Fruit fly (Drosophila melanogaster) whole organism, prepupa: ENCODE measurements around the gene Vps37B.
A peak's percentile ranks its signal among the peaks of the same experiment; 100 is the strongest.

ENCODE experiments used
- CG10631 ChIP-seq: fragments of 200-800 bp; sonication (Bioruptor generic); optimal IDR thresholded peaks from 2 replicates; lab custom pipeline; 2016; ENCODE audit warnings: missing biosample characterization, missing genetic modification characterization
- CG11762 ChIP-seq: fragments of 200-800 bp; sonication (Bioruptor generic); optimal IDR thresholded peaks from 3 replicates; lab custom pipeline; 2016; ENCODE audit warnings: missing biosample characterization, missing genetic modification characterization; ENCODE audit not compliant: insufficient read depth
- CG11902 ChIP-seq: fragments of 200-800 bp; sonication (Bioruptor generic); optimal IDR thresholded peaks from 3 replicates; lab custom pipeline; 2016; ENCODE audit warnings: missing biosample characterization, missing genetic modification characterization
- CG15336 ChIP-seq: fragments of 200-800 bp; sonication (Bioruptor generic); IDR thresholded peaks from 2 replicates; pipeline ENCODE4 v1.3.6; 2022; ENCODE audit warnings: missing biosample characterization, missing genetic modification characterization
- CG16779 ChIP-seq: fragments of 200-800 bp; sonication (Bioruptor generic); optimal IDR thresholded peaks from 3 replicates; lab custom pipeline; 2017; ENCODE audit warnings: missing biosample characterization, mild to moderate bottlenecking, missing genetic modification characterization
- CG3032 ChIP-seq: fragments of 200-800 bp; optimal IDR thresholded peaks from 2 replicates; lab custom pipeline; 2019; ENCODE audit warnings: missing biosample characterization, mild to moderate bottlenecking, missing genetic modification characterization, moderate library complexity
- CG31627 ChIP-seq: fragments of 200-800 bp; sonication (Bioruptor generic); optimal IDR thresholded peaks from 3 replicates; lab custom pipeline; 2016; ENCODE audit warnings: missing biosample characterization, missing genetic modification characterization
- CG32006 ChIP-seq: fragments of 200-800 bp; sonication (Bioruptor generic); optimal IDR thresholded peaks from 3 replicates; lab custom pipeline; 2017; ENCODE audit warnings: missing biosample characterization, mild to moderate bottlenecking, missing genetic modification characterization
- CG34406 ChIP-seq: fragments of 200-800 bp; sonication (Bioruptor generic); optimal IDR thresholded peaks from 3 replicates; lab custom pipeline; 2016; ENCODE audit warnings: missing biosample characterization, missing genetic modification characterization
- CG4318 ChIP-seq: fragments of 200-800 bp; sonication (Bioruptor generic); optimal IDR thresholded peaks from 3 replicates; lab custom pipeline; 2017; ENCODE audit warnings: missing biosample characterization, mild to moderate bottlenecking, missing genetic modification characterization
- CG6163 ChIP-seq: fragments of 200-800 bp; sonication (Bioruptor generic); IDR thresholded peaks from 3 replicates; pipeline ENCODE4 v1.3.6; 2022; ENCODE audit warnings: missing biosample characterization, missing genetic modification characterization
- CG6792 ChIP-seq: fragments of 200-800 bp; sonication (Bioruptor generic); optimal IDR thresholded peaks from 3 replicates; lab custom pipeline; 2016; ENCODE audit warnings: missing biosample characterization, missing genetic modification characterization
- CG6808 ChIP-seq: fragments of 200-800 bp; sonication (Bioruptor generic); optimal IDR thresholded peaks from 3 replicates; lab custom pipeline; 2017; ENCODE audit warnings: missing biosample characterization, missing genetic modification characterization, mild to moderate bottlenecking, moderate library complexity, missing genetic modification reagents
- CG6854 ChIP-seq: fragments of 200-800 bp; sonication (Bioruptor generic); optimal IDR thresholded peaks from 2 replicates; lab custom pipeline; 2017; ENCODE audit warnings: missing biosample characterization, mild to moderate bottlenecking, missing genetic modification characterization
- CG8319 ChIP-seq: fragments of 200-800 bp; sonication (Bioruptor generic); optimal IDR thresholded peaks from 3 replicates; lab custom pipeline; 2016; ENCODE audit warnings: missing biosample characterization, missing genetic modification characterization
- CG8632 ChIP-seq: fragments of 200-800 bp; sonication (Bioruptor generic); optimal IDR thresholded peaks from 3 replicates; lab custom pipeline; 2016; ENCODE audit warnings: missing biosample characterization, missing genetic modification characterization
- Eip75B ChIP-seq: fragments of 200-800 bp; sonication (Bioruptor generic); optimal IDR thresholded peaks from 3 replicates; lab custom pipeline; 2016; ENCODE audit warnings: missing biosample characterization, missing genetic modification characterization
- Eip78C ChIP-seq: fragments of 200-800 bp; sonication (Bioruptor generic); peaks from one replicate; lab custom pipeline; 2016; ENCODE audit warnings: missing biosample characterization, missing genetic modification characterization
- Eip93F ChIP-seq: fragments of 200-800 bp; sonication (Bioruptor generic); optimal IDR thresholded peaks from 2 replicates; lab custom pipeline; 2016; ENCODE audit warnings: missing biosample characterization, mild to moderate bottlenecking, missing genetic modification characterization
- Ets96B ChIP-seq: fragments of 200-800 bp; optimal IDR thresholded peaks from 2 replicates; lab custom pipeline; 2019; ENCODE audit warnings: missing biosample characterization, mild to moderate bottlenecking, missing genetic modification characterization, moderate library complexity
- Gug ChIP-seq: fragments of 200-800 bp; sonication (Bioruptor generic); IDR thresholded peaks from 2 replicates; pipeline ENCODE4 v1.3.6; 2022; ENCODE audit warnings: missing biosample characterization, missing genetic modification characterization
- Hr39 ChIP-seq: fragments of 200-800 bp; sonication (Bioruptor generic); optimal IDR thresholded peaks from 2 replicates; lab custom pipeline; 2016; ENCODE audit warnings: missing biosample characterization, missing genetic modification characterization
- Hr4 ChIP-seq: fragments of 200-800 bp; sonication (Bioruptor generic); optimal IDR thresholded peaks from 3 replicates; lab custom pipeline; 2016; ENCODE audit warnings: missing biosample characterization, missing genetic modification characterization
- Lpt ChIP-seq: fragments of 200-800 bp; sonication (Bioruptor generic); optimal IDR thresholded peaks from 3 replicates; lab custom pipeline; 2016; ENCODE audit warnings: missing biosample characterization, missing genetic modification characterization
- Met ChIP-seq: fragments of 200-800 bp; sonication (Bioruptor generic); optimal IDR thresholded peaks from 3 replicates; lab custom pipeline; 2016; ENCODE audit warnings: missing biosample characterization, missing genetic modification characterization
- Smox ChIP-seq: fragments of 200-800 bp; sonication (Bioruptor generic); optimal IDR thresholded peaks from 3 replicates; lab custom pipeline; 2016; ENCODE audit warnings: missing biosample characterization, missing genetic modification characterization
- Sox102F ChIP-seq: fragments of 200-800 bp; sonication (Bioruptor generic); optimal IDR thresholded peaks from 2 replicates; lab custom pipeline; 2016; ENCODE audit warnings: missing biosample characterization, mild to moderate bottlenecking, missing genetic modification characterization
- Sox14 ChIP-seq: fragments of 200-800 bp; sonication (Bioruptor generic); optimal IDR thresholded peaks from 3 replicates; lab custom pipeline; 2016; ENCODE audit warnings: missing biosample characterization, missing genetic modification characterization
- Sox15 ChIP-seq: fragments of 200-800 bp; sonication (Bioruptor generic); optimal IDR thresholded peaks from 3 replicates; lab custom pipeline; 2016; ENCODE audit warnings: missing biosample characterization, missing genetic modification characterization
- achi ChIP-seq: fragments of 200-800 bp; sonication (Bioruptor generic); optimal IDR thresholded peaks from 3 replicates; lab custom pipeline; 2016; ENCODE audit warnings: missing biosample characterization, missing genetic modification characterization
- acj6 ChIP-seq: fragments of 200-800 bp; sonication (Bioruptor generic); optimal IDR thresholded peaks from 3 replicates; lab custom pipeline; 2016; ENCODE audit warnings: missing biosample characterization, missing genetic modification characterization
- cyc ChIP-seq: fragments of 200-800 bp; sonication (Bioruptor generic); optimal IDR thresholded peaks from 3 replicates; lab custom pipeline; 2016; ENCODE audit warnings: missing biosample characterization, missing genetic modification characterization
- dsx ChIP-seq: fragments of 200-800 bp; optimal IDR thresholded peaks from 3 replicates; lab custom pipeline; 2019; ENCODE audit warnings: missing biosample characterization, mild to moderate bottlenecking, missing genetic modification characterization, moderate library complexity; ENCODE audit not compliant: poor library complexity, severe bottlenecking
- esn ChIP-seq: fragments of 200-800 bp; sonication (Bioruptor generic); optimal IDR thresholded peaks from 2 replicates; lab custom pipeline; 2016; ENCODE audit warnings: missing biosample characterization, mild to moderate bottlenecking, missing genetic modification characterization, moderate library complexity
- fd85E ChIP-seq: fragments of 200-800 bp; sonication (Bioruptor generic); optimal IDR thresholded peaks from 3 replicates; lab custom pipeline; 2016; ENCODE audit warnings: missing biosample characterization, missing genetic modification characterization
- lz ChIP-seq: fragments of 200-800 bp; sonication (Bioruptor generic); optimal IDR thresholded peaks from 3 replicates; lab custom pipeline; 2016; ENCODE audit warnings: missing biosample characterization, missing genetic modification characterization
- pdm3 ChIP-seq: fragments of 200-800 bp; sonication (Bioruptor generic); optimal IDR thresholded peaks from 3 replicates; lab custom pipeline; 2016; ENCODE audit warnings: missing biosample characterization, missing genetic modification characterization
- salr ChIP-seq, 2 experiments: fragments of 200-800 bp; sonication (Bioruptor generic); optimal IDR thresholded peaks; 3 replicates each; lab custom pipeline; 2016 to 2018; ENCODE audit warnings: missing biosample characterization in 2 of 2, missing genetic modification characterization in 2 of 2, mild to moderate bottlenecking in 1 of 2
- spab ChIP-seq: fragments of 200-800 bp; sonication (Bioruptor generic); optimal IDR thresholded peaks from 2 replicates; lab custom pipeline; 2017; ENCODE audit warnings: missing biosample characterization, mild to moderate bottlenecking, missing genetic modification characterization, missing genetic modification reagents
- ss ChIP-seq, 2 experiments: fragments of 200-800 bp; sonication (Bioruptor generic); optimal IDR thresholded peaks; 2 replicates in 1 of 2; 3 replicates in 1 of 2; lab custom pipeline; 2017 to 2018; ENCODE audit warnings: mild to moderate bottlenecking in 2 of 2, missing biosample characterization in 2 of 2, missing genetic modification characterization in 2 of 2, moderate library complexity in 1 of 2
- svp ChIP-seq: fragments of 200-800 bp; sonication (Bioruptor generic); peaks from one replicate; lab custom pipeline; 2016; ENCODE audit warnings: missing biosample characterization, missing genetic modification characterization
- vri ChIP-seq: fragments of 200-800 bp; sonication (Bioruptor generic); optimal IDR thresholded peaks from 3 replicates; lab custom pipeline; 2016; ENCODE audit warnings: missing biosample characterization, mild to moderate bottlenecking, missing genetic modification characterization

Gene Vps37B

dm6 chr3R:5264251-5265098 lies 38.5 kb downstream of the Vps37B start (continued):
- TF ChIP-seq CG15336 (no peak), CG4318 (peak; percentile 12), Eip75B (GFP tag; lab: Kevin White, UChicago) (peak; percentile 43), salr (GFP tag; optimal IDR thresholded peaks at IDR 0.05; lab: Kevin White, UChicago) (peak in 1 of 2 experiments; percentile 57), Lpt (GFP tag; lab: Kevin White, UChicago) (no peak), CG32006 (GFP tag; lab: Kevin White, UChicago) (peak; percentile 67), Hr39 (GFP tag; lab: Kevin White, UChicago) (peak; percentile 49), cyc (GFP tag; lab: Kevin White, UChicago) (peak; percentile 13), Met (GFP tag; lab: Kevin White, UChicago) (peak; percentile 55), Sox102F (GFP tag; lab: Kevin White, UChicago) (peak; percentile 55), esn (peak; percentile 69), Ets96B (tag; lab: Kevin White, UChicago) (peak; percentile 53), Eip78C (GFP tag; lab: Kevin White, UChicago) (peak; percentile 92), acj6 (peak; percentile 43), Gug (GFP tag; lab: Robert Waterston, UW) (no peak), achi (peak; percentile 44), Smox (GFP tag; lab: Kevin White, UChicago) (peak; percentile 44), CG11902 (GFP tag; lab: Kevin White, UChicago) (peak; percentile 7), spab (peak; percentile 43), Sox15 (GFP tag; lab: Kevin White, UChicago) (peak; percentile 4), CG8632 (GFP tag; lab: Kevin White, UChicago) (peak; percentile 1)

- TF ChIP-seq CG6163 (GFP tag; lab: Robert Waterston, UW) (no peak), CG34406 (GFP tag; lab: Kevin White, UChicago) (no peak), achi (no peak), CG16779 (no peak), fd85E (no peak), salr (GFP tag; optimal IDR thresholded peaks at IDR 0.05; lab: Kevin White, UChicago) (no peak), Hr4 (no peak), Sox15 (GFP tag; lab: Kevin White, UChicago) (no peak), Eip93F (GFP tag; lab: Kevin White, UChicago) (no peak), CG6854 (no peak)
Measured at dm6 chr3R:5266282-5266681, 40.3 kb downstream of the Vps37B start.

dm6 chr3R:5268495-5268894 lies 42.5 kb downstream of the Vps37B start:
- TF ChIP-seq Eip78C (GFP tag; lab: Kevin White, UChicago), result peak; percentile 43
- TF ChIP-seq svp (GFP tag; lab: Kevin White, UChicago), result no peak
- TF ChIP-seq, all 60 proteins: peak for 1

- TF ChIP-seq vri (GFP tag; lab: Kevin White, UChicago) (no peak), CG11762 (GFP tag; lab: Kevin White, UChicago) (peak; percentile 14), Met (GFP tag; lab: Kevin White, UChicago) (no peak), Sox14 (GFP tag; lab: Kevin White, UChicago) (peak; percentile 29), Eip78C (GFP tag; lab: Kevin White, UChicago) (peak; percentile 77), Eip75B (GFP tag; lab: Kevin White, UChicago) (peak; percentile 44), Sox102F (GFP tag; lab: Kevin White, UChicago) (no peak), Lpt (GFP tag; lab: Kevin White, UChicago) (peak; percentile 27), CG6792 (peak; percentile 30), CG3032 (tag; lab: Kevin White, UChicago) (peak; percentile 27), CG31627 (GFP tag; lab: Kevin White, UChicago) (peak; percentile 8), CG10631 (GFP tag; lab: Kevin White, UChicago) (peak; percentile 17), esn (peak; percentile 24), salr (GFP tag; optimal IDR thresholded peaks at IDR 0.05; lab: Kevin White, UChicago) (peak in 1 of 2 experiments; percentile 19), CG8632 (GFP tag; lab: Kevin White, UChicago) (no peak), acj6 (no peak), ss (GFP tag; optimal IDR thresholded peaks at IDR 0.05; lab: Kevin White, UChicago) (peak in 1 of 2 experiments; percentile 27), Ets96B (tag; lab: Kevin White, UChicago) (peak; percentile 30), lz (GFP tag; lab: Kevin White, UChicago) (no peak), CG6808 (GFP tag; lab: Kevin White, UChicago) (peak; percentile 48), pdm3 (GFP tag; lab: Kevin White, UChicago) (peak; percentile 44), cyc (GFP tag; lab: Kevin White, UChicago) (peak; percentile 10), CG6163 (GFP tag; lab: Robert Waterston, UW) (no peak), CG8319 (GFP tag; lab: Kevin White, UChicago) (peak; percentile 6), CG15336 (peak; percentile 45; the same call in 1 of the 2 replicates), svp (GFP tag; lab: Kevin White, UChicago) (no peak), dsx (peak; percentile 54)
Measured at dm6 chr3R:5270806-5271205, 44.8 kb downstream of the Vps37B start.
